Worm (Caenorhabditis elegans) whole organism, midembryonic: Measurements from ENCODE around the gene K07F5.6.

ENCODE experiments used
- T22C8.4 ChIP-seq: fragments of 200-800 bp; sonication (Bioruptor generic); IDR thresholded peaks from 2 replicates; pipeline ENCODE4 v1.3.6; 2022; ENCODE audit warnings: missing genetic modification characterization, missing compliant biosample characterization
- cog-1 ChIP-seq: sonication (generic microtip); optimal IDR thresholded peaks from 2 replicates; lab custom pipeline; 2016; ENCODE audit warnings: missing genetic modification characterization, missing compliant biosample characterization
- flt-1 ChIP-seq: fragments of 200-800 bp; sonication (Bioruptor generic); IDR thresholded peaks from 2 replicates; pipeline ENCODE4 v1.3.6; 2022; ENCODE audit warnings: missing genetic modification characterization, missing compliant biosample characterization
- klf-2 ChIP-seq: fragments of 200-800 bp; sonication (Bioruptor generic); conservative IDR thresholded peaks from 2 replicates; pipeline ENCODE4 v1.3.6; 2022; ENCODE audit warnings: missing genetic modification reagents, missing genetic modification characterization, missing compliant biosample characterization
- med-1 ChIP-seq: sonication (generic microtip); optimal IDR thresholded peaks from 2 replicates; lab custom pipeline; 2017; ENCODE audit warnings: missing genetic modification characterization, mild to moderate bottlenecking, missing compliant biosample characterization, antibody characterized with exemption, missing genetic modification reagents; ENCODE audit not compliant: insufficient read depth
- ref-1 ChIP-seq: fragments of 200-800 bp; sonication (Bioruptor generic); conservative IDR thresholded peaks from 2 replicates; pipeline ENCODE4 v1.3.6; 2022; ENCODE audit warnings: missing genetic modification reagents, missing genetic modification characterization, missing compliant biosample characterization
- tab-1 ChIP-seq: fragments of 200-800 bp; sonication (Bioruptor generic); IDR thresholded peaks from 2 replicates; pipeline ENCODE4 v1.3.6; 2022; ENCODE audit warnings: missing genetic modification characterization, missing compliant biosample characterization
- ztf-23 ChIP-seq: fragments of 200-800 bp; sonication (Bioruptor generic); IDR thresholded peaks from 2 replicates; pipeline ENCODE4 v1.3.6; 2022; ENCODE audit warnings: missing genetic modification reagents, missing genetic modification characterization, missing compliant biosample characterization
- ztf-29 ChIP-seq: fragments of 200-800 bp; sonication (Bioruptor generic); IDR thresholded peaks from 2 replicates; pipeline ENCODE4 v1.3.6; 2022; ENCODE audit warnings: missing genetic modification reagents, missing genetic modification characterization, missing compliant biosample characterization

Gene K07F5.6

DNA sequence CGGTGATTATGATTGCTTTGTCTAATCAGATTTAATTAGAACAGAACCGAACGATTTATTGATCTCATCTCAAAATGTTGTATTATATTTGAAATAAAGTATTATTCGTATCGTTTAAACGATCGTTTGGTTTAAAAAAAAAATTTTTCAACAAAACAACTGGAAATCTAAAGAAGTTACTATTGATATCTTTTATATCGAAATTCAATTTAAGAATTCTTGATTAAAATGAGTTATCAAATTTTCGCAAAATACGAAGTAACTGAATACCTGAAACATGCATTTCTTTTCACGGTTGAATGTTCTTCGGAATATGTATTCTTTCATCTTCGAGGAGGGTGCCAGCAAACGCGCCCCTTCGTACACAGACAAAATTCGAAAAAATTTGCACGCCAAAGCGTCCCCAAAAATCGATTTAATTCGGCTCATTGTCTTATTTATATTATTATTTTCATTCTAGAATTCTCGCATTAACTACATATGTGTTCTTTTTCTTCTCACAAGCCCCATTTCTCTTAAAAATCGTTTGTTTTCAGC, 11.5 kb upstream of the K07F5.6 start, which contains the start of gene npp-1:
TSS of gene npp-1 (plus strand) at position 537 of the 537 bp plus-strand sequence.
- TF ChIP-seq tab-1 (GFP tag; lab: Robert Waterston, UW): no peak

DNA sequence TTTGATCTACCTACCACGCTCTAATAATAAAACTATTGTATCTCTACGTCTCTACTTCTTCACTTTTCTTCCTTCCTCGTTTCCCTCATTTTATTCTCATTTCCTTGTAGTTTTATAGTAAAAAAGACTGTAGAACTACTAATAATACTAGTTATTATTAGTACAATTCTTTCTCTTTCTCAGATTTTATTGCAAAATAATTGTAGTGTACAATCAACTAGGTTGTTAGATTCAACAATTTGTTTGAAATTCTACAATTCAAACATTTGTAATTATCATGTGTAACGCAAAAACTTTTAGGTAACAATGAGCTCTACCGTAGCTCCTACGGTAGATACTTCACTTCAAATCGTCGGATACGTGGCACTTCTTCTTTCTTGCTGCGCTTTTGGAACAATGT, 9.2 kb upstream of the K07F5.6 start, which contains the start of gene K07F5.12:
TSS of gene K07F5.12 (plus strand) at position 301 of the 400 bp plus-strand sequence.
- TF ChIP-seq flt-1 (GFP tag; lab: Robert Waterston, UW) (no peak), T22C8.4 (GFP tag; lab: Robert Waterston, UW) (no peak), cog-1 (tag; lab: Kevin White, UChicago) (no peak), ztf-29 (GFP tag; lab: Robert Waterston, UW) (no peak), ref-1 (GFP tag; lab: Robert Waterston, UW) (no peak), med-1 (GFP tag; lab: Kevin White, UChicago) (no peak), klf-2 (GFP tag; lab: Robert Waterston, UW) (no peak), ztf-23 (no peak), tab-1 (GFP tag; lab: Robert Waterston, UW) (no peak)

DNA sequence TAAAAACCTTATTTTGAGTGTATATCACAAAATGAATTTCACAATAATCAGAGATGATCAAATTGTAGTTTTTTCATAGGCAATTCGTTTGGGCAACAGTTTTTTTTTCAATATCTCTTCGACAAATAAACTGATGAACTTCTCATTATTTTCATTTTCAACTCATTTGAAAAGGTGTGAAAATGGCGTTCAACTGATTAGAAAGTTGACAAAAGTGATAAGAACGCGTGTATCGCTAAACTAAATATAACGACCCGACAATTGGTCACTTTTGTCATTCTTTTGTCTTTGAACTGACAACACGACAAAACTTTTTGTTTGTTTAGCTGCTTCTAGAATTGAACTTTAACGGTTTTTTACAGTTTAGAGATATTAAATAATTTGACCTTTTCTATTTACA, 8.5 kb upstream of the K07F5.6 start:
- TF ChIP-seq ztf-29 (GFP tag; lab: Robert Waterston, UW): no peak
- no peak for TF ChIP-seq ztf-23
- no peak for TF ChIP-seq med-1 (GFP tag; lab: Kevin White, UChicago)
- TF ChIP-seq ref-1 (GFP tag; lab: Robert Waterston, UW): no peak
- no peak for TF ChIP-seq tab-1 (GFP tag; lab: Robert Waterston, UW)
- no peak for TF ChIP-seq T22C8.4 (GFP tag; lab: Robert Waterston, UW)
- TF ChIP-seq cog-1 (tag; lab: Kevin White, UChicago): no peak
- no peak for TF ChIP-seq klf-2 (GFP tag; lab: Robert Waterston, UW)
- TF ChIP-seq flt-1 (GFP tag; lab: Robert Waterston, UW): no peak

DNA sequence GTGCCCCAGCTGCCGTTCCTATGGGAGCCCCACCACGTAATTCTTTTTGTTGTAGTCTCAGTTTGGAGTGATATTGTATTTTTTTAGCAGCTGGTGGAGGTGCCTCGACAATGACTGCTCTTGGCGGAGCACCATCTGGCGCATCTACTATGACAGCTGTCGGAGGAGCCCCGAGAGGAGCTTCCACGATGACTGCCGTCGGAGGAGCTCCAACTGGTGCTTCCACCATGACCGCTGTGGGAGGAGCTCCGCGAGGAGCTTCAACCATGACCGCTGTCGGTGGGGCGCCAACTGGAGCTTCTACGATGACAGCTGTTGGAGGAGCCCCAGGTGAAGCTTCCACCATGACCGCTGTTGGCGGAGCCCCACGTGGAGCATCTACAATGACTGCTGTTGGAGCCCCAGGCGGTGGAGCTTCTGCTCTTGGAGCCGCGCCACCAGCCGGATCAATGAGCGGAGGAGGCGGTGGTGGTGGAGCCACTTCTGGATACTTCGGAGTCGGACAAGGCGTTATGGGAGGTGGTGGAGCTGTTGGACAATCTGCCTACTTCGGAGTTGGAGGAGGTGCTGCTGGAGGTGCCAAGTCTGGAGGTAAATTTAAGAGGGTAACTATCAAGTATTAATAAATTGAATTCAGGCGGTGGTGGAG, 6.5 kb upstream of the K07F5.6 start:
- TF ChIP-seq T22C8.4 (GFP tag; lab: Robert Waterston, UW) (no peak), ztf-29 (GFP tag; lab: Robert Waterston, UW) (no peak), ref-1 (GFP tag; lab: Robert Waterston, UW) (no peak), ztf-23 (no peak), tab-1 (GFP tag; lab: Robert Waterston, UW) (no peak), cog-1 (tag; lab: Kevin White, UChicago) (no peak), med-1 (GFP tag; lab: Kevin White, UChicago) (no peak), klf-2 (GFP tag; lab: Robert Waterston, UW) (no peak), flt-1 (GFP tag; lab: Robert Waterston, UW) (no peak)

DNA sequence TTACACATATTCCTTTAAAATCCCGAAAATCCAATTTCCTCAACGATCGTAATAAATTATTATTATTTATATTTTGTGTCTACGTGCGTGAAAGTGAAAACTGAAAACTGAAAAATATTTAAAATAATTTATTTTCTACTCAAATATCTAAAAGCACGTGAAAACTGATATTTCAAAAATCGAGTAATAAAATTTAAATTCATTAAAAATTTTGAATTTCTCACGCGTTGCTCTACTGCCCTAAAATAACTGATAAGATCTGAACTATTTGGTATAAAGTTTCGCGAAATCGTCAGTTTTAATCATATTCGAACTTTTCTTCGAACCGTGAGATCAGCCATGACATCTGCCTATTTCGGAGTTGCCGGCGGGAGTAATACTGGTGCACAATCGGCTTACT, 5.8 kb upstream of the K07F5.6 start, which contains the start of gene ssq-1:
TSS of gene ssq-1 (plus strand) at position 301 of the 400 bp plus-strand sequence.
- no peak for TF ChIP-seq cog-1 (tag; lab: Kevin White, UChicago)
- no peak for TF ChIP-seq tab-1 (GFP tag; lab: Robert Waterston, UW)
- TF ChIP-seq T22C8.4 (GFP tag; lab: Robert Waterston, UW): no peak
- TF ChIP-seq ztf-29 (GFP tag; lab: Robert Waterston, UW): no peak
- no peak for TF ChIP-seq ztf-23
- TF ChIP-seq ref-1 (GFP tag; lab: Robert Waterston, UW): no peak
- TF ChIP-seq flt-1 (GFP tag; lab: Robert Waterston, UW): no peak
- no peak for TF ChIP-seq klf-2 (GFP tag; lab: Robert Waterston, UW)
- no peak for TF ChIP-seq med-1 (GFP tag; lab: Kevin White, UChicago)

DNA sequence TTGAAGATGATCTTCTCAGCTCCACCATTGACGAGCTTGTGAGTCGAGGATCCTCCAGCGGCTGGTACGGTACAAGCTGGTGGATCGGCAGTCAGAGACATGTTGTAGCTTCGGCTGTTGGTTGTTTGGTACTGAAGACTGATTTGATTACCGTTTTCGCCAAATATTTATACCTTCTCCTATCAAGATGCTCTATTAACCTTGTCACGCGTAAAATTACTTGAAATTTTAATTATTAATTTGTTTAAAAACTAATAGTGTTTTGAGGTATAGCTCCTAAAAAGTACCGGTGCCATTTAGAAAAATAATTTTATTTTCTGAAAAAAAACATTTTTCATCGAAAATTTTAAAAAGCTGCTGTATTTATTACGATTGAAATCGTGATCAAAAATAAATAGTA, 4.5 kb upstream of the K07F5.6 start, which contains the start of gene ssp-10:
TSS of gene ssp-10 (minus strand) at position 101 of the 400 bp plus-strand sequence.
- TF ChIP-seq T22C8.4 (GFP tag; lab: Robert Waterston, UW) (no peak), flt-1 (GFP tag; lab: Robert Waterston, UW) (no peak), klf-2 (GFP tag; lab: Robert Waterston, UW) (no peak), cog-1 (tag; lab: Kevin White, UChicago) (no peak), med-1 (GFP tag; lab: Kevin White, UChicago) (no peak), ztf-29 (GFP tag; lab: Robert Waterston, UW) (no peak), ztf-23 (no peak), tab-1 (GFP tag; lab: Robert Waterston, UW) (no peak), ref-1 (GFP tag; lab: Robert Waterston, UW) (no peak)

DNA sequence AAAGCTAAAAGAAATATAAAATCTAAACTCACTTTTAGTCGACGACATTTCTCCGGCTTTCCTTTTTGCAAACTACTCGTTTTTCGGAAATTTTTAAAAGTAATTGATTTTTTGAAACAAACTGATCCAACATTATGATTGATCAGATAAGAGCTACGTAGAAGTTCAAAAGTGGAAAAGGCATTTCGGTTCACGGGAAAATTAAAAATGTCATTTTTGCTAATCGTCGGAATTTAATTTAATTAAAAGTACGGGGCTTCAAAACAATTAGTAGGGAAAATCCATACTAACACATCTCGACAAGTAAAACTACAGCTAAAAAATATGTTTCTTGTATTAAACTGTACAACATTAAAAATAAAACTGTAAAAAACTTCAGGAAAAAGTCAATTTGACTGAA, 3.1 kb upstream of the K07F5.6 start, which contains the start of gene K07F5.8:
TSS of gene K07F5.8 (minus strand) at position 101 of the 400 bp plus-strand sequence.
- TF ChIP-seq ztf-23 (no peak), flt-1 (GFP tag; lab: Robert Waterston, UW) (no peak), cog-1 (tag; lab: Kevin White, UChicago) (no peak), ref-1 (GFP tag; lab: Robert Waterston, UW) (no peak), ztf-29 (GFP tag; lab: Robert Waterston, UW) (no peak)

DNA sequence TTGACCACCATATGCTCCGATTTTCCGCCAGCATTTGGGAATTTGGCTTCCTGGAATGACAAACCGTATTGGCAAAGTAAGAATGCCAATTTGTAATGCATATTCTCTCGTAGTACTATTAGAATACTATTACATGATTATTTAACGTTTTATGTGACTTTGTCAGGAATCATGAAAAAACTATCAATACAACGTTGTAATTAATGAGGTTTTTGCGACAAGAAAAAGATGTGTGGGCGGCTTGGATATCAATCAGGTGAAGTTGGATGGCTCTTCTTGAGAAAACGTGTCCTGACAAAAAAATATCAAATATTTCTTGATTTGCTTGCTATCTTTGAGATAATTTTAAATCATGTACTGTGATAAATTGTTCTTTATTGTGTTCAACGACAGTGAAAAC, 1.6 kb upstream of the K07F5.6 start, which contains the start of gene K07F5.7:
TSS of gene K07F5.7 (minus strand) at position 101 of the 400 bp plus-strand sequence.
- no peak for TF ChIP-seq klf-2 (GFP tag; lab: Robert Waterston, UW)

DNA sequence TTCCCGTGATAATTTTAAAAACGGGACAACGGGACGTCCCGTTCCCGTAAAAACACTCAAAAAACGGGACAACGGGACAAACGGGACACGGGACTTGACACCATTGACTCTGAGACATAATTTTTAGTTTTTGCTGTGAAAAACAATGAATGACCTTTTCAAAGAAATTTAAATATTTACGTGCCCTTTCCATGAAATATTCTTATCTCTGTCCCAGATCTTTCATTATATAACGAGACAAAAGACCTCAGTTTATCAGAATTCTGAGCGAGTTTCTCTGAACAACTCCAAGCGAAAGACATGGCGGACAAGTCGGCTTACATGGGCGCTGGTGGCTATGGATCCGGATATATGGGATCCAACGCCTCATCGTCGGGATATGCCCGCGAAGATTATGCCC, 2.7 kb downstream of the K07F5.6 start, which contains the start of gene nspd-2:
TSS of gene nspd-2 (plus strand) at position 301 of the 400 bp plus-strand sequence.
- TF ChIP-seq med-1 (GFP tag; lab: Kevin White, UChicago) (no peak), klf-2 (GFP tag; lab: Robert Waterston, UW) (no peak), flt-1 (GFP tag; lab: Robert Waterston, UW) (no peak), cog-1 (tag; lab: Kevin White, UChicago) (no peak)
